Worm (Caenorhabditis elegans): ENCODE data around the gene ZK1320.7.

ZK1320.7 gene

DNA sequence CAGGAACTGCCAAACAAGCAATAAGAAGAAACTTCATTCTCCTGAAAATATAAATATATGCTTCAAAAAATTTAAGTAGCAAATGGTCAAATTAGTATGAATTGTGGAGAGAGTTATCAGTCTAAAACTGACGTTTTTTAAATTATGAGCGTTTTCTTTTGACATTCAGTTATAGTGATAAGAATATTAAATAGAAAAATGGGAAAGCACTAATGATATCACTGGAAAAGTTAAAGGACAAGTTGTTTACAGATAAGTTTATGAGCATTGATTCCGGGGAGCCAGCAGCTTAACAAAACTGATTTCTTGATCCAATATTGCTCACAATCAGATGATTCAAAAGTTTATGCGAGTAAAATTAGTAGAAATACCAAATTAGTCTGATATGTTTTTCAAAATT, 11.0 kb upstream of the ZK1320.7 start, which contains the start of gene ZK1320.3:
Gene ZK1320.3 (minus strand): TSS at position 41 of the 400 bp plus-strand sequence.
- TF ChIP-seq K09A11.1 (tag; optimal IDR thresholded peaks at IDR 0.05; ENCODE audit: insufficient read depth), result no peak
- TF ChIP-seq C38D4.7 (GFP tag; optimal IDR thresholded peaks at IDR 0.05), result no peak
- TF ChIP-seq ceh-18 (tag; optimal IDR thresholded peaks at IDR 0.05), result no peak
- TF ChIP-seq ceh-9 (tag; optimal IDR thresholded peaks at IDR 0.05), result no peak
- no peak for TF ChIP-seq syd-9 (tag; optimal IDR thresholded peaks at IDR 0.05)
- no peak for TF ChIP-seq zip-5 (tag; optimal IDR thresholded peaks at IDR 0.05)
- TF ChIP-seq ama-1 (optimal IDR thresholded peaks at IDR 0.05), result no peak
- no peak for TF ChIP-seq ceh-2 (tag; optimal IDR thresholded peaks at IDR 0.05)

DNA sequence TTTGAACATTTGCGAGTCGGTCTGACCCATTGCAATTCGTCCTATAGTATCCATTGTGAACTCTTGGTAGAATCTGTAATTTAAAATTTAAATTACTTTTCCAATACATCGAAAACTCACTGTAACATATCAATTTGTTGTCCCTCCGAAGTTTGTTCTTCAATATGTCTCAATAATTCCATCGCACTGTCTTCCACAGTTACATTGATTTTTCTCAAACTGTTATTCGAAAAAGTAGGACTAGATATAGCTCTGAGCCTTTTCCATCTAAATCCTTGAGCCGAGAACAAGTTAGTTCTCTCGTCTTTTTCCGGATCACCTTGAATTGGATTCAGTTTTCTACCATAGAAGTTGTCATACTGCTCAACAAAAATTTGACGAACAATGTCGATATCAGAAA, 9.2 kb upstream of the ZK1320.7 start:
- no peak for TF ChIP-seq gmeb-2 (tag; optimal IDR thresholded peaks at IDR 0.05)

DNA sequence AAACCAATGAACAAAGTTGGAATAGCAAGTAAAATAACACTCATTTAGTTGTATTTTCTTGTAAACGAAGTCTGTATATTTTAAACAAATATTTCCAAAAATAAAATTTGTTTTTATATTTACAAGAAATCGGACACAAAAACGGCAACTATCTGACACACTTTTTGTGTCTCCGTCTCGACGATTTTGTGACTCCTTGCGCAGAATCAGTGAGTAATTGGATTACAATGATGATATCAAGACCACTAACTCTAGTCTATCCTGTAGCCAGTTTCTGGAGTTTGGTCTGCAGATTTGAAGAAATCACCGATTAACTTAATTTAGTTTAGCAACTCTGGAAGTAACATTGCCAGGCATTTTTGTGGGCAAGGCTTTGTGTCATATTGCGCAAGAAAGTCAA, 8.6 kb upstream of the ZK1320.7 start, which contains the start of gene cyp-13A10:
Gene cyp-13A10 (minus strand): TSS at position 88 of the 400 bp plus-strand sequence.
- TF ChIP-seq zip-5 (tag; optimal IDR thresholded peaks at IDR 0.05) (no peak), elt-2 (tag; optimal IDR thresholded peaks at IDR 0.05) (no peak), syd-9 (tag; optimal IDR thresholded peaks at IDR 0.05) (no peak), gmeb-2 (tag; optimal IDR thresholded peaks at IDR 0.05) (no peak), ceh-18 (tag; optimal IDR thresholded peaks at IDR 0.05) (no peak), hlh-15 (tag; optimal IDR thresholded peaks at IDR 0.05) (no peak), mec-3 (tag; optimal IDR thresholded peaks at IDR 0.05; ENCODE audit: borderline replicate concordance) (no peak), nfya-1 (tag; optimal IDR thresholded peaks at IDR 0.05) (no peak), unc-3 (GFP tag; conservative IDR thresholded peaks at IDR 0.05) (no peak), unc-3 (tag; optimal IDR thresholded peaks at IDR 0.05) (no peak), ceh-22 (tag; optimal IDR thresholded peaks at IDR 0.05) (no peak), hlh-8 (tag; optimal IDR thresholded peaks at IDR 0.05) (no peak), nhr-232 (tag; optimal IDR thresholded peaks at IDR 0.05) (no peak), unc-86 (tag; optimal IDR thresholded peaks at IDR 0.05) (no peak), pqm-1 (tag; optimal IDR thresholded peaks at IDR 0.05) (no peak), ceh-24 (tag; optimal IDR thresholded peaks at IDR 0.05) (no peak)

- TF ChIP-seq ceh-9 (tag; optimal IDR thresholded peaks at IDR 0.05) (no peak), pax-1 (tag; optimal IDR thresholded peaks at IDR 0.05) (no peak), ceh-18 (tag; optimal IDR thresholded peaks at IDR 0.05) (no peak), ceh-2 (tag; optimal IDR thresholded peaks at IDR 0.05) (no peak), hlh-8 (tag; optimal IDR thresholded peaks at IDR 0.05) (no peak), fkh-10 (GFP tag; optimal IDR thresholded peaks at IDR 0.05) (no peak), ttx-3 (tag; optimal IDR thresholded peaks at IDR 0.05) (no peak), Y22D7AL.16 (tag; optimal IDR thresholded peaks at IDR 0.05) (no peak), nhr-232 (tag; optimal IDR thresholded peaks at IDR 0.05) (no peak), ceh-45 (GFP tag; IDR thresholded peaks at IDR 0.05) (no peak), nhr-11 (tag; optimal IDR thresholded peaks at IDR 0.05) (no peak), ceh-24 (tag; optimal IDR thresholded peaks at IDR 0.05) (no peak), unc-86 (tag; optimal IDR thresholded peaks at IDR 0.05) (no peak)
These were observed 5.8 kb upstream of the ZK1320.7 start, which contains the start of gene ZK1320.5 for ce11 chrII:9665577-9665976. TSS of gene ZK1320.5 (minus strand) at chrII:9665677.

ce11 chrII:9667382-9667781, 4.0 kb upstream of the ZK1320.7 start, which contains the start of gene ZK1320.11:
TSS of gene ZK1320.11 (plus strand) at chrII:9667624.
- peak; percentile 43 for TF ChIP-seq hlh-8 (tag; optimal IDR thresholded peaks at IDR 0.05)
- TF ChIP-seq C08G9.2 (tag; optimal IDR thresholded peaks at IDR 0.05), result no peak

DNA sequence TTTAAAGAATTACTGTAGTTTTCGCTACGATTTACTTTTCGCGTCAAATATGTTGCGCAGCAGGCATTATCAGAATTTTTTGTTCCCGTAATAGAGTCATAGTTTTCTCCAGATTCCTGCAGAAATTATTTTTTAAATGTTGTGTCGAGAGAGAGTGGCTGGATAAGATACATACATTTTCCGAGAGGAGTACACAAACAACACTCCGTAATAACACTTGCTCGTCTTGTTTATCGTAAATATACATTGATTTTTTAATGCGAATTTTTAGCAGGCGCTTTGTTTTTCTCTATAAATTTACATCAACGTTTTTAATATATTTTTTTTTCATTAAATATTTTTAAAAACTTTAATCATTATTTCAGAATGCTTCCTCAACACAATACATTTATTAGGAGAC, 2.4 kb upstream of the ZK1320.7 start, which contains the start of gene taf-8:
Gene taf-8 (plus strand): TSS at position 360 of the 400 bp plus-strand sequence.
- TF ChIP-seq ceh-31 (tag; optimal IDR thresholded peaks at IDR 0.05), result peak; percentile 1
- no peak for TF ChIP-seq lin-11 (tag; optimal IDR thresholded peaks at IDR 0.05)
- peak; percentile 10 for TF ChIP-seq elt-2 (tag; optimal IDR thresholded peaks at IDR 0.05)
- TF ChIP-seq ceh-48 (tag; optimal IDR thresholded peaks at IDR 0.05), result peak; percentile 67
- peak; percentile 20 for TF ChIP-seq unc-42 (tag; optimal IDR thresholded peaks at IDR 0.05)

Measured in whole organism, late embryonic.